Fruit fly (Drosophila melanogaster) whole organism, wandering third instar larva: ENCODE measurements around the gene Pcif1.

Source experiments
- Abd-B ChIP-seq: fragments of >200 bp; optimal IDR thresholded peaks from 2 replicates; lab custom pipeline; 2017; ENCODE audit warnings: missing biosample characterization, missing genetic modification characterization
- CG32264 ChIP-seq: fragments of 200-800 bp; sonication (Bioruptor generic); optimal IDR thresholded peaks from 2 replicates; lab custom pipeline; 2016; ENCODE audit warnings: missing biosample characterization, missing genetic modification characterization
- CG9705 ChIP-seq: fragments of 200-800 bp; sonication (Bioruptor generic); optimal IDR thresholded peaks from 2 replicates; lab custom pipeline; 2018; ENCODE audit warnings: missing biosample characterization, mild to moderate bottlenecking, missing genetic modification characterization
- CrebA ChIP-seq: fragments of 200-800 bp; sonication (Bioruptor generic); optimal IDR thresholded peaks from 2 replicates; lab custom pipeline; 2016; ENCODE audit warnings: missing biosample characterization, mild to moderate bottlenecking, missing genetic modification characterization, borderline replicate concordance
- Dfd ChIP-seq: fragments of >200 bp; optimal IDR thresholded peaks from 2 replicates; lab custom pipeline; 2017; ENCODE audit warnings: missing biosample characterization, missing genetic modification characterization
- Dif ChIP-seq: fragments of 200-275, 200-300 bp; sonication (Bioruptor generic); optimal IDR thresholded peaks from 2 replicates; lab custom pipeline; 2018; ENCODE audit warnings: missing biosample characterization, missing genetic modification characterization; ENCODE audit not compliant: partially characterized antibody
- GATAd ChIP-seq: sonication (Bioruptor generic); optimal IDR thresholded peaks from 2 replicates; lab custom pipeline; 2016; ENCODE audit warnings: missing biosample characterization, missing genetic modification characterization
- HLH106 ChIP-seq: fragments of 200-800 bp; optimal IDR thresholded peaks from 3 replicates; lab custom pipeline; 2019; ENCODE audit warnings: missing biosample characterization, mild to moderate bottlenecking, missing genetic modification characterization, moderate library complexity
- Hnf4 ChIP-seq: fragments of 200-800 bp; sonication (Bioruptor generic); optimal IDR thresholded peaks from 2 replicates; lab custom pipeline; 2016; ENCODE audit warnings: missing biosample characterization, mild to moderate bottlenecking, missing genetic modification characterization
- Hr83 ChIP-seq: fragments of 200-300 bp; sonication (Bioruptor generic); optimal IDR thresholded peaks from 2 replicates; lab custom pipeline; 2016; ENCODE audit warnings: missing biosample characterization, mild to moderate bottlenecking, missing genetic modification characterization, moderate library complexity; ENCODE audit not compliant: poor library complexity, severe bottlenecking
- Jra ChIP-seq: sonication (Bioruptor generic); optimal IDR thresholded peaks from 2 replicates; lab custom pipeline; 2016; ENCODE audit warnings: missing biosample characterization, missing genetic modification characterization
- Mio ChIP-seq: sonication (Bioruptor generic); optimal IDR thresholded peaks from 2 replicates; lab custom pipeline; 2016; ENCODE audit warnings: missing biosample characterization, missing genetic modification characterization
- Myc ChIP-seq: fragments of >200 bp; optimal IDR thresholded peaks from 2 replicates; lab custom pipeline; 2017
- OdsH ChIP-seq: fragments of 200-800 bp; sonication (Bioruptor generic); optimal IDR thresholded peaks from 2 replicates; lab custom pipeline; 2016; ENCODE audit warnings: missing biosample characterization, mild to moderate bottlenecking, missing genetic modification characterization
- Rel ChIP-seq, 2 experiments: fragments of 200-800 bp; sonication (Bioruptor generic) in 1 of 2; optimal IDR thresholded peaks; 2 replicates in 1 of 2; 3 replicates in 1 of 2; lab custom pipeline; 2016 to 2019; ENCODE audit warnings: mild to moderate bottlenecking in 2 of 2, missing biosample characterization in 2 of 2, missing genetic modification characterization in 2 of 2, moderate library complexity in 1 of 2
- Sp1 ChIP-seq: fragments of 200-800 bp; sonication (Bioruptor generic); optimal IDR thresholded peaks from 3 replicates; lab custom pipeline; 2019; ENCODE audit warnings: missing biosample characterization, mild to moderate bottlenecking, missing genetic modification characterization, moderate library complexity
- Vsx2 ChIP-seq: fragments of 200-300, 225-300 bp; sonication (Bioruptor generic); optimal IDR thresholded peaks from 2 replicates; lab custom pipeline; 2018; ENCODE audit warnings: missing biosample characterization, missing genetic modification characterization; ENCODE audit not compliant: partially characterized antibody
- br ChIP-seq: fragments of 200-800 bp; sonication (Bioruptor generic); optimal IDR thresholded peaks from 2 replicates; lab custom pipeline; 2016; ENCODE audit warnings: missing biosample characterization, missing genetic modification characterization
- brk ChIP-seq: fragments of 200-800 bp; sonication (Bioruptor generic); optimal IDR thresholded peaks from 2 replicates; lab custom pipeline; 2016; ENCODE audit warnings: missing biosample characterization, mild to moderate bottlenecking, missing genetic modification characterization
- dl ChIP-seq, 2 experiments: fragments of 175-275, 200-275 bp in 1 of 2; fragments of 200-275 bp in 1 of 2; sonication (Bioruptor generic); optimal IDR thresholded peaks; lab custom pipeline; 2018; ENCODE audit warnings: mild to moderate bottlenecking in 2 of 2, missing biosample characterization in 2 of 2, missing genetic modification characterization in 2 of 2, moderate library complexity in 2 of 2; ENCODE audit not compliant: partially characterized antibody in 2 of 2, insufficient read depth in 1 of 2
- dmrt93B ChIP-seq: fragments of 200-800 bp; sonication (Bioruptor generic); optimal IDR thresholded peaks from 2 replicates; lab custom pipeline; 2018; ENCODE audit warnings: missing biosample characterization, mild to moderate bottlenecking, missing genetic modification characterization
- ey ChIP-seq: fragments of 200-800 bp; sonication (Bioruptor generic); optimal IDR thresholded peaks from 2 replicates; lab custom pipeline; 2016; ENCODE audit warnings: missing biosample characterization, missing genetic modification characterization
- foxo ChIP-seq, 2 experiments: fragments of 200-800 bp; sonication (Bioruptor generic); optimal IDR thresholded peaks; 2 replicates in 1 of 2; 3 replicates in 1 of 2; lab custom pipeline; 2016 to 2017; ENCODE audit warnings: missing biosample characterization in 2 of 2, missing genetic modification characterization in 2 of 2
- fru ChIP-seq: fragments of 200-800 bp; sonication (Bioruptor generic); optimal IDR thresholded peaks from 3 replicates; lab custom pipeline; 2016; ENCODE audit warnings: missing biosample characterization, mild to moderate bottlenecking, missing genetic modification characterization
- h ChIP-seq: fragments of 200-800 bp; sonication (Bioruptor generic); optimal IDR thresholded peaks from 3 replicates; lab custom pipeline; 2016; ENCODE audit warnings: missing biosample characterization, mild to moderate bottlenecking, missing genetic modification characterization
- jim ChIP-seq: fragments of 175-275, 200-325 bp; sonication (Bioruptor generic); optimal IDR thresholded peaks from 2 replicates; lab custom pipeline; 2016; ENCODE audit warnings: missing biosample characterization, mild to moderate bottlenecking, missing genetic modification characterization
- lola ChIP-seq: fragments of >200 bp; optimal IDR thresholded peaks from 2 replicates; lab custom pipeline; 2017; ENCODE audit warnings: missing biosample characterization, missing genetic modification characterization
- pan ChIP-seq: fragments of >200 bp; optimal IDR thresholded peaks from 2 replicates; lab custom pipeline; 2017
- psq ChIP-seq: fragments of 200-800 bp; sonication (Bioruptor generic); optimal IDR thresholded peaks from 3 replicates; lab custom pipeline; 2017; ENCODE audit warnings: missing biosample characterization, mild to moderate bottlenecking, missing genetic modification characterization, moderate library complexity
- rgr ChIP-seq: fragments of 200-800 bp; sonication (Bioruptor generic); optimal IDR thresholded peaks from 3 replicates; lab custom pipeline; 2016; ENCODE audit warnings: missing biosample characterization, mild to moderate bottlenecking, missing genetic modification characterization
- sage ChIP-seq: fragments of 200-800 bp; sonication (Bioruptor generic); optimal IDR thresholded peaks from 2 replicates; lab custom pipeline; 2016; ENCODE audit warnings: missing biosample characterization, mild to moderate bottlenecking, missing genetic modification characterization
- sv ChIP-seq: fragments of 200-800 bp; sonication (Bioruptor generic); optimal IDR thresholded peaks from 3 replicates; lab custom pipeline; 2016; ENCODE audit warnings: missing biosample characterization, missing genetic modification characterization
- tai ChIP-seq: sonication (Bioruptor generic); optimal IDR thresholded peaks from 2 replicates; lab custom pipeline; 2016; ENCODE audit warnings: missing biosample characterization, missing genetic modification characterization
- usp ChIP-seq: fragments of >200 bp; optimal IDR thresholded peaks from 2 replicates; lab custom pipeline; 2017; ENCODE audit warnings: missing biosample characterization, missing genetic modification characterization
- woc ChIP-seq: sonication (Bioruptor generic); optimal IDR thresholded peaks from 2 replicates; lab custom pipeline; 2016; ENCODE audit warnings: missing biosample characterization, mild to moderate bottlenecking, missing genetic modification characterization

Gene Pcif1

dm6 chr3L:20830361-20830760, 44.4 kb upstream of the Pcif1 start:
- TF ChIP-seq Vsx2 (GFP tag; lab: Kevin White, UChicago) (no peak), Mio (GFP tag; lab: Kevin White, UChicago) (no peak), lola (no peak), jim (GFP tag; lab: Kevin White, UChicago) (no peak)
- TF ChIP-seq, all 38 proteins: peak for 0

- TF ChIP-seq lola (no peak), sv (GFP tag; lab: Kevin White, UChicago) (no peak), dl (GFP tag; optimal IDR thresholded peaks at IDR 0.05; lab: Kevin White, UChicago; ENCODE audit: insufficient read depth in 1 of 2, partially characterized antibody in 2 of 2) (no peak), br (GFP tag; lab: Kevin White, UChicago) (no peak), sage (GFP tag; lab: Kevin White, UChicago) (no peak), CG32264 (GFP tag; lab: Kevin White, UChicago) (no peak), psq (GFP tag; lab: Kevin White, UChicago) (no peak), brk (GFP tag; lab: Kevin White, UChicago) (no peak), Myc (lab: Kevin White, UChicago) (no peak), usp (GFP tag; lab: Kevin White, UChicago) (no peak), Rel (GFP tag; optimal IDR thresholded peaks at IDR 0.05; lab: Kevin White, UChicago) (no peak), Rel (tag; optimal IDR thresholded peaks at IDR 0.05; lab: Kevin White, UChicago) (no peak), Dfd (GFP tag; lab: Kevin White, UChicago) (no peak), fru (GFP tag; lab: Kevin White, UChicago) (no peak)
These were observed 42.0 kb upstream of the Pcif1 start for dm6 chr3L:20827962-20828361.

- TF ChIP-seq psq (GFP tag; lab: Kevin White, UChicago) (peak; percentile 36), brk (GFP tag; lab: Kevin White, UChicago) (no peak), Myc (lab: Kevin White, UChicago) (no peak), Dfd (GFP tag; lab: Kevin White, UChicago) (no peak), foxo (GFP tag; optimal IDR thresholded peaks at IDR 0.05; lab: Kevin White, UChicago) (peak; percentile 13 to 64), fru (GFP tag; lab: Kevin White, UChicago) (peak; percentile 39), woc (GFP tag; lab: Kevin White, UChicago) (no peak), sage (GFP tag; lab: Kevin White, UChicago) (peak; percentile 48), Mio (GFP tag; lab: Kevin White, UChicago) (no peak), CrebA (no peak), Jra (no peak), Dif (GFP tag; lab: Kevin White, UChicago) (no peak), lola (no peak), Abd-B (GFP tag; lab: Kevin White, UChicago) (no peak), Hr83 (GFP tag; lab: Kevin White, UChicago) (no peak), Vsx2 (GFP tag; lab: Kevin White, UChicago) (no peak), pan (lab: Kevin White, UChicago) (no peak), CG32264 (GFP tag; lab: Kevin White, UChicago) (no peak), dl (GFP tag; optimal IDR thresholded peaks at IDR 0.05; lab: Kevin White, UChicago; ENCODE audit: insufficient read depth in 1 of 2, partially characterized antibody in 2 of 2) (peak in 1 of 2 experiments; percentile 13), rgr (GFP tag; lab: Kevin White, UChicago) (peak; percentile 62), Rel (GFP tag; optimal IDR thresholded peaks at IDR 0.05; lab: Kevin White, UChicago) (no peak), Rel (tag; optimal IDR thresholded peaks at IDR 0.05; lab: Kevin White, UChicago) (no peak), Hnf4 (no peak), GATAd (GFP tag; lab: Kevin White, UChicago) (no peak), CG9705 (GFP tag; lab: Kevin White, UChicago) (no peak), HLH106 (tag; lab: Kevin White, UChicago) (peak; percentile 56), usp (GFP tag; lab: Kevin White, UChicago) (no peak), tai (no peak), jim (GFP tag; lab: Kevin White, UChicago) (no peak), ey (GFP tag; lab: Kevin White, UChicago) (peak; percentile 38), br (GFP tag; lab: Kevin White, UChicago) (peak; percentile 32), dmrt93B (GFP tag; lab: Kevin White, UChicago) (peak; percentile 40), Sp1 (GFP tag; lab: Kevin White, UChicago) (no peak), h (GFP tag; lab: Kevin White, UChicago) (peak; percentile 66), OdsH (GFP tag; lab: Kevin White, UChicago) (peak; percentile 54)
These were observed 41.2 kb upstream of the Pcif1 start for dm6 chr3L:20826950-20827910.
